Worm (Caenorhabditis elegans): Measurements from ENCODE around the gene mks-2.

mks-2 gene

ce11 chrII:6248503-6248902 lies 29.3 kb upstream of the mks-2 start:
- no peak for TF ChIP-seq fkh-8 (tag; optimal IDR thresholded peaks at IDR 0.05)
- no peak for TF ChIP-seq ceh-90 (tag; optimal IDR thresholded peaks at IDR 0.05)
- TF ChIP-seq nhr-85 (tag), result peak; percentile 80
- TF ChIP-seq dpl-1 (GFP tag; optimal IDR thresholded peaks at IDR 0.05), result peak; percentile 54 to 68 (median 63)
- peak; percentile 40 for TF ChIP-seq lir-3 (tag; optimal IDR thresholded peaks at IDR 0.05; ENCODE audit: poor library complexity)
- TF ChIP-seq unc-86 (tag; optimal IDR thresholded peaks at IDR 0.05), result peak; percentile 18
- no peak for TF ChIP-seq lin-39 (tag; optimal IDR thresholded peaks at IDR 0.05)
- TF ChIP-seq jun-1 (tag; optimal IDR thresholded peaks at IDR 0.05), result no peak
- TF ChIP-seq nhr-71 (tag; optimal IDR thresholded peaks at IDR 0.05), result peak; percentile 58
- TF ChIP-seq mdl-1 (tag; optimal IDR thresholded peaks at IDR 0.05), result peak in 1 of 2 experiments; percentile 49
- no peak for TF ChIP-seq mab-9 (GFP tag; IDR thresholded peaks at IDR 0.05)
- TF ChIP-seq ceh-88 (GFP tag; IDR thresholded peaks at IDR 0.05), result no peak
- peak; percentile 24 for TF ChIP-seq tbx-2 (tag; optimal IDR thresholded peaks at IDR 0.05)
- TF ChIP-seq aha-1 (tag; optimal IDR thresholded peaks at IDR 0.05), result no peak
- no peak for TF ChIP-seq hpl-2 (GFP tag; optimal IDR thresholded peaks at IDR 0.05)
- TF ChIP-seq ets-5 (GFP tag; IDR thresholded peaks at IDR 0.05), result no peak
- no peak for TF ChIP-seq fkh-10 (GFP tag; optimal IDR thresholded peaks at IDR 0.05)
- peak; percentile 27 for TF ChIP-seq skn-1 (tag; optimal IDR thresholded peaks at IDR 0.05)
- TF ChIP-seq pax-3 (tag; optimal IDR thresholded peaks at IDR 0.05), result no peak
- no peak for TF ChIP-seq vab-15 (tag; optimal IDR thresholded peaks at IDR 0.05)
- TF ChIP-seq zag-1 (tag; optimal IDR thresholded peaks at IDR 0.05), result no peak
- peak; percentile 78 for TF ChIP-seq C16A3.4 (tag; optimal IDR thresholded peaks at IDR 0.05)
- no peak for TF ChIP-seq sup-37 (GFP tag; optimal IDR thresholded peaks at IDR 0.05)
- TF ChIP-seq ceh-82 (tag; optimal IDR thresholded peaks at IDR 0.05), result peak; percentile 4 to 36 (median 20)
- no peak for TF ChIP-seq hlh-4 (tag; optimal IDR thresholded peaks at IDR 0.05)
- peak; percentile 42 to 83 for TF ChIP-seq lin-35 (GFP tag; optimal IDR thresholded peaks at IDR 0.05)
- no peak for TF ChIP-seq ceh-8 (GFP tag; optimal IDR thresholded peaks at IDR 0.05)
- no peak for TF ChIP-seq nhr-237 (tag; optimal IDR thresholded peaks at IDR 0.05)
- no peak for TF ChIP-seq ama-1 (optimal IDR thresholded peaks at IDR 0.05)
- TF ChIP-seq pag-3 (tag; optimal IDR thresholded peaks at IDR 0.05; ENCODE audit: borderline replicate concordance, insufficient read depth), result no peak
- peak; percentile 28 for TF ChIP-seq dsc-1 (tag; optimal IDR thresholded peaks at IDR 0.05)
- no peak for TF ChIP-seq blmp-1 (tag; optimal IDR thresholded peaks at IDR 0.05)
- peak; percentile 52 for TF ChIP-seq rnt-1 (tag; optimal IDR thresholded peaks at IDR 0.05)
- TF ChIP-seq ces-1 (GFP tag; optimal IDR thresholded peaks at IDR 0.05), result no peak
- TF ChIP-seq nhr-19 (GFP tag; conservative IDR thresholded peaks at IDR 0.05), result peak; percentile 57
- TF ChIP-seq C34B4.2 (tag; optimal IDR thresholded peaks at IDR 0.05), result no peak
- TF ChIP-seq snu-23 (GFP tag; optimal IDR thresholded peaks at IDR 0.05), result peak; percentile 64
- TF ChIP-seq egl-27 (tag; optimal IDR thresholded peaks at IDR 0.05), result no peak
- TF ChIP-seq elt-2 (tag; optimal IDR thresholded peaks at IDR 0.05), result peak; percentile 29
- no peak for TF ChIP-seq nhr-28 (tag; optimal IDR thresholded peaks at IDR 0.05)
- TF ChIP-seq efl-1 (optimal IDR thresholded peaks at IDR 0.05), result peak; percentile 64 to 74
- peak; percentile 62 to 98 for TF ChIP-seq efl-1 (GFP tag; optimal IDR thresholded peaks at IDR 0.05 in 1 of 2)
- no peak for TF ChIP-seq grh-1 (GFP tag; IDR thresholded peaks at IDR 0.05)
- peak; percentile 60 for TF ChIP-seq nhr-47 (tag; optimal IDR thresholded peaks at IDR 0.05)
- peak; percentile 47 for TF ChIP-seq nhr-77 (tag; optimal IDR thresholded peaks at IDR 0.05)
- no peak for TF ChIP-seq snpc-4 (tag; optimal IDR thresholded peaks at IDR 0.05)
- no peak for TF ChIP-seq sox-4 (tag; optimal IDR thresholded peaks at IDR 0.05)
- TF ChIP-seq nhr-84 (tag; optimal IDR thresholded peaks at IDR 0.05), result no peak
- TF ChIP-seq alr-1 (tag; optimal IDR thresholded peaks at IDR 0.05; ENCODE audit: borderline replicate concordance), result no peak
- TF ChIP-seq unc-130 (tag; optimal IDR thresholded peaks at IDR 0.05), result peak; percentile 35
- no peak for TF ChIP-seq mef-2 (tag; optimal IDR thresholded peaks at IDR 0.05)
- no peak for TF ChIP-seq ztf-4 (tag; optimal IDR thresholded peaks at IDR 0.05)
- TF ChIP-seq irx-1 (tag; optimal IDR thresholded peaks at IDR 0.05), result peak; percentile 31
- no peak for TF ChIP-seq unc-30 (tag; optimal IDR thresholded peaks at IDR 0.05)
